1 fruit fly cellular context compared by ENCODE assay signal in genomic region chr3R:17231579-17231978, dm6.
A peak's percentile ranks its signal among the peaks of the same experiment; 100 is the strongest.
TF ChIP-seq lines count a peak whose summit lies in the region.

No protein-coding gene starts in this region.

TF ChIP-seq in whole organism, embryonic, 481 proteins besides CTCF, POLR2A, EP300 and RAD21 (continued from another document):
- TF ChIP-seq Camta (GFP tag; optimal IDR thresholded peaks at IDR 0.05; lab: Kevin White, UChicago): no peak
- TF ChIP-seq Usf (GFP tag; optimal IDR thresholded peaks at IDR 0.05; lab: Kevin White, UChicago): no peak
- TF ChIP-seq CG9876 (GFP tag; optimal IDR thresholded peaks at IDR 0.05; lab: Kevin White, UChicago): no peak
- no peak for TF ChIP-seq Doc2 (GFP tag; IDR thresholded peaks at IDR 0.05; lab: Robert Waterston, UW)
- no peak for TF ChIP-seq Bteb2 (GFP tag; optimal IDR thresholded peaks at IDR 0.05; lab: Kevin White, UChicago)
- TF ChIP-seq usp (GFP tag; optimal IDR thresholded peaks at IDR 0.05; lab: Kevin White, UChicago): no peak
- TF ChIP-seq D19B (GFP tag; optimal IDR thresholded peaks at IDR 0.05; lab: Kevin White, UChicago): no peak
- no peak for TF ChIP-seq crc (GFP tag; optimal IDR thresholded peaks at IDR 0.05; lab: Kevin White, UChicago)
- TF ChIP-seq Trl (optimal IDR thresholded peaks at IDR 0.05; lab: Kevin White, UChicago): no peak
- TF ChIP-seq Trl (GFP tag; optimal IDR thresholded peaks at IDR 0.05; lab: Kevin White, UChicago): no peak
- TF ChIP-seq tna (GFP tag; IDR thresholded peaks at IDR 0.05; lab: Robert Waterston, UW; ENCODE audit: partially characterized antibody): no peak
- TF ChIP-seq CG6813 (GFP tag; optimal IDR thresholded peaks at IDR 0.05; lab: Kevin White, UChicago): no peak
- no peak for TF ChIP-seq CG7928 (GFP tag; optimal IDR thresholded peaks at IDR 0.05; lab: Kevin White, UChicago)
- TF ChIP-seq Gsc (GFP tag; IDR thresholded peaks at IDR 0.05; lab: Robert Waterston, UW): no peak
- TF ChIP-seq CG12942 (GFP tag; optimal IDR thresholded peaks at IDR 0.05; lab: Kevin White, UChicago): no peak
- TF ChIP-seq D19A (tag; optimal IDR thresholded peaks at IDR 0.05; lab: Kevin White, UChicago): no peak
- peak; percentile 2 for TF ChIP-seq Jarid2 (GFP tag; optimal IDR thresholded peaks at IDR 0.05; lab: Kevin White, UChicago)
- no peak for TF ChIP-seq scrt (GFP tag; optimal IDR thresholded peaks at IDR 0.05; lab: Kevin White, UChicago)
- TF ChIP-seq PHDP (tag; optimal IDR thresholded peaks at IDR 0.05; lab: Kevin White, UChicago): no peak
- no peak for TF ChIP-seq gsb-n (tag; optimal IDR thresholded peaks at IDR 0.05; lab: Kevin White, UChicago)
- TF ChIP-seq corto (GFP tag; optimal IDR thresholded peaks at IDR 0.05; lab: Kevin White, UChicago): no peak
- TF ChIP-seq Vsx1 (GFP tag; optimal IDR thresholded peaks at IDR 0.05; lab: Kevin White, UChicago): no peak
- no peak for TF ChIP-seq emc (GFP tag; optimal IDR thresholded peaks at IDR 0.05; lab: Kevin White, UChicago)
- peak; percentile 35 for TF ChIP-seq maf-S (GFP tag; optimal IDR thresholded peaks at IDR 0.05; lab: Kevin White, UChicago)
- TF ChIP-seq Mrtf (GFP tag; IDR thresholded peaks at IDR 0.05; lab: Robert Waterston, UW): no peak
- no peak for TF ChIP-seq CG9817 (tag; optimal IDR thresholded peaks at IDR 0.05; lab: Kevin White, UChicago)
- no peak for TF ChIP-seq fd64A (GFP tag; optimal IDR thresholded peaks at IDR 0.05; lab: Kevin White, UChicago)
- TF ChIP-seq gem (tag; optimal IDR thresholded peaks at IDR 0.05; lab: Kevin White, UChicago): peak; percentile 62
- no peak for TF ChIP-seq CG9437 (GFP tag; optimal IDR thresholded peaks at IDR 0.05; lab: Kevin White, UChicago)
- TF ChIP-seq ems (GFP tag; optimal IDR thresholded peaks at IDR 0.05; lab: Kevin White, UChicago): peak; percentile 20
- TF ChIP-seq Hr3 (GFP tag; optimal IDR thresholded peaks at IDR 0.05; lab: Kevin White, UChicago): peak; percentile 18
- no peak for TF ChIP-seq bbx (GFP tag; IDR thresholded peaks at IDR 0.05; lab: Robert Waterston, UW; ENCODE audit: partially characterized antibody)
- no peak for TF ChIP-seq CG17359 (tag; optimal IDR thresholded peaks at IDR 0.05; lab: Kevin White, UChicago)
- TF ChIP-seq ro (GFP tag; IDR thresholded peaks at IDR 0.05; lab: Robert Waterston, UW): no peak
- TF ChIP-seq btn (GFP tag; optimal IDR thresholded peaks at IDR 0.05; lab: Kevin White, UChicago): no peak
- TF ChIP-seq CG6254 (GFP tag; optimal IDR thresholded peaks at IDR 0.05; lab: Kevin White, UChicago): no peak
- TF ChIP-seq prd (optimal IDR thresholded peaks at IDR 0.05; lab: Kevin White, UChicago): no peak
- no peak; the same call in 2 of the 3 replicates for TF ChIP-seq prd (GFP tag; IDR thresholded peaks at IDR 0.05; lab: Robert Waterston, UW)
- no peak for TF ChIP-seq hbn (GFP tag; IDR thresholded peaks at IDR 0.05; lab: Robert Waterston, UW; ENCODE audit: partially characterized antibody)
- no peak for TF ChIP-seq Hr39 (optimal IDR thresholded peaks at IDR 0.05; lab: Kevin White, UChicago)
- TF ChIP-seq CG4360 (GFP tag; IDR thresholded peaks at IDR 0.05; lab: Robert Waterston, UW): no peak
- no peak for TF ChIP-seq eyg (GFP tag; optimal IDR thresholded peaks at IDR 0.05; lab: Kevin White, UChicago)
- TF ChIP-seq CG6175 (GFP tag; IDR thresholded peaks at IDR 0.05; lab: Robert Waterston, UW): no peak
- no peak for TF ChIP-seq TFAM (GFP tag; optimal IDR thresholded peaks at IDR 0.05; lab: Kevin White, UChicago)
- TF ChIP-seq mam (GFP tag; optimal IDR thresholded peaks at IDR 0.05; lab: Kevin White, UChicago): no peak
- TF ChIP-seq sens (GFP tag; lab: Kevin White, UChicago): no peak
- TF ChIP-seq al (GFP tag; IDR thresholded peaks at IDR 0.05; lab: Robert Waterston, UW): peak; percentile 52
- TF ChIP-seq CG8944 (GFP tag; optimal IDR thresholded peaks at IDR 0.05; lab: Kevin White, UChicago): no peak
- no peak for TF ChIP-seq CG10274 (GFP tag; optimal IDR thresholded peaks at IDR 0.05; lab: Kevin White, UChicago)
- no peak for TF ChIP-seq Dek (tag; optimal IDR thresholded peaks at IDR 0.05; lab: Kevin White, UChicago)
- TF ChIP-seq NfI (GFP tag; optimal IDR thresholded peaks at IDR 0.05; lab: Kevin White, UChicago): peak; percentile 37
- peak; percentile 13 for TF ChIP-seq Atf-2 (GFP tag; optimal IDR thresholded peaks at IDR 0.05; lab: Kevin White, UChicago)
- TF ChIP-seq nom (GFP tag; optimal IDR thresholded peaks at IDR 0.05; lab: Kevin White, UChicago): no peak
- no peak for TF ChIP-seq sug (tag; optimal IDR thresholded peaks at IDR 0.05; lab: Kevin White, UChicago)
- TF ChIP-seq ERR (GFP tag; optimal IDR thresholded peaks at IDR 0.05; lab: Kevin White, UChicago): no peak
- TF ChIP-seq Antp (GFP tag; optimal IDR thresholded peaks at IDR 0.05; lab: Kevin White, UChicago): no peak
- TF ChIP-seq Dfd (GFP tag; optimal IDR thresholded peaks at IDR 0.05; lab: Kevin White, UChicago): no peak
- no peak for TF ChIP-seq phol (tag; optimal IDR thresholded peaks at IDR 0.05; lab: Kevin White, UChicago)
- no peak for TF ChIP-seq ato (GFP tag; IDR thresholded peaks at IDR 0.05; lab: Robert Waterston, UW; ENCODE audit: partially characterized antibody)
- no peak for TF ChIP-seq CG10462 (GFP tag; optimal IDR thresholded peaks at IDR 0.05; lab: Kevin White, UChicago)
- TF ChIP-seq CG2116 (GFP tag; optimal IDR thresholded peaks at IDR 0.05; lab: Kevin White, UChicago): no peak
- TF ChIP-seq CG7745 (tag; optimal IDR thresholded peaks at IDR 0.05; lab: Kevin White, UChicago): no peak
- TF ChIP-seq CG7987 (GFP tag; optimal IDR thresholded peaks at IDR 0.05; lab: Kevin White, UChicago): no peak
- no peak for TF ChIP-seq rib (GFP tag; IDR thresholded peaks at IDR 0.05; lab: Robert Waterston, UW)
- TF ChIP-seq Scr (GFP tag; IDR thresholded peaks at IDR 0.05; lab: Robert Waterston, UW; ENCODE audit: partially characterized antibody): no peak
- TF ChIP-seq CG13123 (GFP tag; optimal IDR thresholded peaks at IDR 0.05; lab: Kevin White, UChicago): no peak
- TF ChIP-seq CG13624 (GFP tag; optimal IDR thresholded peaks at IDR 0.05; lab: Kevin White, UChicago): no peak
- 0 out of 2 replicates have a peak, but pooled peaks have one; percentile 6 for TF ChIP-seq E2f1 (GFP tag; IDR thresholded peaks at IDR 0.05; lab: Robert Waterston, UW)
- TF ChIP-seq dysf (GFP tag; IDR thresholded peaks at IDR 0.05; lab: Robert Waterston, UW): peak; percentile 37; the same call in 1 of the 3 replicates
- TF ChIP-seq CG11560 (tag; IDR thresholded peaks at IDR 0.05; lab: Robert Waterston, UW): no peak
- 0 out of 2 replicates have a peak, but pooled peaks have one; percentile 38 for TF ChIP-seq CG11696 (GFP tag; IDR thresholded peaks at IDR 0.05; lab: Robert Waterston, UW)
- TF ChIP-seq pita (GFP tag; optimal IDR thresholded peaks at IDR 0.05; lab: Kevin White, UChicago): no peak
- TF ChIP-seq CG31441 (GFP tag; IDR thresholded peaks at IDR 0.05; lab: Robert Waterston, UW): peak; percentile 36; the same call in 1 of the 2 replicates
- peak; percentile 40; the same call in 1 of the 2 replicates for TF ChIP-seq Xrp1 (GFP tag; IDR thresholded peaks at IDR 0.05; lab: Robert Waterston, UW)
- peak; percentile 13 for TF ChIP-seq jing (GFP tag; optimal IDR thresholded peaks at IDR 0.05; lab: Kevin White, UChicago)
- no peak for TF ChIP-seq Oaz (GFP tag; IDR thresholded peaks at IDR 0.05; lab: Robert Waterston, UW)
- TF ChIP-seq CG9932 (GFP tag; IDR thresholded peaks at IDR 0.05; lab: Robert Waterston, UW): no peak
- no peak for TF ChIP-seq repo (GFP tag; optimal IDR thresholded peaks at IDR 0.05; lab: Kevin White, UChicago)
- no peak for TF ChIP-seq Fer1 (GFP tag; optimal IDR thresholded peaks at IDR 0.05; lab: Kevin White, UChicago)
- no peak for TF ChIP-seq CG4282 (GFP tag; optimal IDR thresholded peaks at IDR 0.05; lab: Kevin White, UChicago)
- no peak for TF ChIP-seq CG43689 (GFP tag; IDR thresholded peaks at IDR 0.05; lab: Robert Waterston, UW)
- no peak for TF ChIP-seq CG7963 (GFP tag; IDR thresholded peaks at IDR 0.05; lab: Robert Waterston, UW; ENCODE audit: partially characterized antibody)
- TF ChIP-seq CG5245 (GFP tag; optimal IDR thresholded peaks at IDR 0.05; lab: Kevin White, UChicago): peak; percentile 19
- peak; percentile 45 for TF ChIP-seq tin (GFP tag; optimal IDR thresholded peaks at IDR 0.05; lab: Kevin White, UChicago)
- no peak for TF ChIP-seq bab2 (GFP tag; optimal IDR thresholded peaks at IDR 0.05; lab: Kevin White, UChicago)
- no peak for TF ChIP-seq hth (optimal IDR thresholded peaks at IDR 0.05; lab: Kevin White, UChicago)
- no peak for TF ChIP-seq CG2875 (GFP tag; optimal IDR thresholded peaks at IDR 0.05; lab: Kevin White, UChicago)
- TF ChIP-seq pzg (GFP tag; optimal IDR thresholded peaks at IDR 0.05; lab: Kevin White, UChicago): no peak
- peak; percentile 42 for TF ChIP-seq sisA (GFP tag; IDR thresholded peaks at IDR 0.05; lab: Robert Waterston, UW)
- peak; percentile 66 for TF ChIP-seq Ets65A (GFP tag; lab: Kevin White, UChicago)
- TF ChIP-seq CG4854 (GFP tag; optimal IDR thresholded peaks at IDR 0.05; lab: Kevin White, UChicago): no peak
- no peak for TF ChIP-seq peb (GFP tag; IDR thresholded peaks at IDR 0.05; lab: Robert Waterston, UW)
- TF ChIP-seq CG14050 (GFP tag; IDR thresholded peaks at IDR 0.05; lab: Robert Waterston, UW): no peak; the same call in 2 of the 3 replicates
- TF ChIP-seq nmo (GFP tag; optimal IDR thresholded peaks at IDR 0.05; lab: Kevin White, UChicago): peak; percentile 46
- no peak; the same call in 3 of the 4 replicates for TF ChIP-seq chinmo (GFP tag; IDR thresholded peaks at IDR 0.05; lab: Robert Waterston, UW; ENCODE audit: partially characterized antibody)
- no peak for TF ChIP-seq pfk (GFP tag; optimal IDR thresholded peaks at IDR 0.05; lab: Kevin White, UChicago)
- TF ChIP-seq Myb (GFP tag; optimal IDR thresholded peaks at IDR 0.05; lab: Kevin White, UChicago): peak; percentile 3
- TF ChIP-seq YL-1 (GFP tag; optimal IDR thresholded peaks at IDR 0.05; lab: Kevin White, UChicago): no peak
- 0 out of 2 replicates have a peak, but pooled peaks have one; percentile 32 for TF ChIP-seq CG32532 (GFP tag; IDR thresholded peaks at IDR 0.05; lab: Robert Waterston, UW)
- TF ChIP-seq row (GFP tag; IDR thresholded peaks at IDR 0.05; lab: Robert Waterston, UW): peak; percentile 59
- TF ChIP-seq CG34376 (GFP tag; optimal IDR thresholded peaks at IDR 0.05; lab: Kevin White, UChicago): no peak
- TF ChIP-seq CG4707 (GFP tag; optimal IDR thresholded peaks at IDR 0.05; lab: Kevin White, UChicago): no peak
- no peak for TF ChIP-seq CG5180 (GFP tag; optimal IDR thresholded peaks at IDR 0.05; lab: Kevin White, UChicago)
- TF ChIP-seq sc (optimal IDR thresholded peaks at IDR 0.05; lab: Kevin White, UChicago): no peak
- no peak for TF ChIP-seq sc (GFP tag; optimal IDR thresholded peaks at IDR 0.05; lab: Kevin White, UChicago)
- TF ChIP-seq sob (GFP tag; IDR thresholded peaks at IDR 0.05; lab: Robert Waterston, UW): no peak
- peak; percentile 31 for TF ChIP-seq az2 (GFP tag; optimal IDR thresholded peaks at IDR 0.05; lab: Kevin White, UChicago)
- TF ChIP-seq CG30403 (GFP tag; optimal IDR thresholded peaks at IDR 0.05; lab: Kevin White, UChicago): peak; percentile 33
- no peak for TF ChIP-seq cato (GFP tag; optimal IDR thresholded peaks at IDR 0.05; lab: Kevin White, UChicago; ENCODE audit: borderline replicate concordance)
- TF ChIP-seq fru (optimal IDR thresholded peaks at IDR 0.05; lab: Kevin White, UChicago): no peak
- 0 out of 2 replicates have a peak, but pooled peaks have one; percentile 19 for TF ChIP-seq amos (GFP tag; IDR thresholded peaks at IDR 0.05; lab: Robert Waterston, UW; ENCODE audit: partially characterized antibody)
- TF ChIP-seq CG15601 (tag; optimal IDR thresholded peaks at IDR 0.05; lab: Kevin White, UChicago): no peak
- no peak for TF ChIP-seq Dll (GFP tag; IDR thresholded peaks at IDR 0.05; lab: Robert Waterston, UW; ENCODE audit: partially characterized antibody)
- no peak for TF ChIP-seq Spps (tag; optimal IDR thresholded peaks at IDR 0.05; lab: Kevin White, UChicago)
- no peak for TF ChIP-seq inv (GFP tag; IDR thresholded peaks at IDR 0.05; lab: Robert Waterston, UW; ENCODE audit: partially characterized antibody)
- peak; percentile 28 for TF ChIP-seq pnt (GFP tag; optimal IDR thresholded peaks at IDR 0.05; lab: Kevin White, UChicago)
- no peak for TF ChIP-seq dimm (GFP tag; IDR thresholded peaks at IDR 0.05; lab: Robert Waterston, UW)
- TF ChIP-seq Hand (GFP tag; optimal IDR thresholded peaks at IDR 0.05; lab: Kevin White, UChicago): no peak
- TF ChIP-seq CG3163 (GFP tag; optimal IDR thresholded peaks at IDR 0.05; lab: Kevin White, UChicago): no peak
- TF ChIP-seq lilli (GFP tag; optimal IDR thresholded peaks at IDR 0.05; lab: Kevin White, UChicago): peak; percentile 12
- no peak for TF ChIP-seq Mes4 (GFP tag; optimal IDR thresholded peaks at IDR 0.05; lab: Kevin White, UChicago)
- TF ChIP-seq CG10321 (GFP tag; IDR thresholded peaks at IDR 0.05; lab: Robert Waterston, UW): no peak
- TF ChIP-seq C15 (GFP tag; IDR thresholded peaks at IDR 0.05; lab: Robert Waterston, UW): no peak
- TF ChIP-seq CHES-1-like (GFP tag; optimal IDR thresholded peaks at IDR 0.05; lab: Kevin White, UChicago): no peak
- no peak for TF ChIP-seq Neu2 (GFP tag; optimal IDR thresholded peaks at IDR 0.05; lab: Kevin White, UChicago; ENCODE audit: borderline replicate concordance)
- TF ChIP-seq CG17912 (GFP tag; optimal IDR thresholded peaks at IDR 0.05; lab: Kevin White, UChicago): no peak
- no peak for TF ChIP-seq Dbx (GFP tag; IDR thresholded peaks at IDR 0.05; lab: Robert Waterston, UW)
